Worm (Caenorhabditis elegans) whole organism, young adult: ENCODE measurements around the gene Y54G2A.16.
"Not testable (repeated sequence)": the region's sequence is repeated elsewhere in the genome, so short reads cannot be mapped to it uniquely, and the experiment has no call there.

Experiments
- D2030.7 ChIP-seq: fragments of 200-800 bp; sonication (Bioruptor generic); IDR thresholded peaks from 2 replicates; pipeline ENCODE4 v1.3.6; 2022; ENCODE audit warnings: missing genetic modification reagents, missing genetic modification characterization, missing compliant biosample characterization
- F52B5.7 ChIP-seq: sonication (generic microtip); optimal IDR thresholded peaks from 2 replicates; lab custom pipeline; 2016; ENCODE audit warnings: mild to moderate bottlenecking, missing genetic modification characterization, missing compliant biosample characterization
- Y53G8AR.9 ChIP-seq: fragments of 200-800 bp; sonication (Bioruptor generic); conservative IDR thresholded peaks from 2 replicates; pipeline ENCODE4 v1.3.6; 2022; ENCODE audit warnings: missing genetic modification reagents, missing genetic modification characterization, missing compliant biosample characterization
- ama-1 ChIP-seq, 3 experiments: fragments of 150-350 bp in 1 of 3; sonication (generic microtip) in 2 of 3; optimal IDR thresholded peaks; 2 replicates each; lab custom pipeline; 2014 to 2018; ENCODE audit warnings: missing biosample characterization in 2 of 3, missing genetic modification characterization in 2 of 3, missing genetic modification reagents in 2 of 3
- dpff-1 ChIP-seq: sonication (generic microtip); optimal IDR thresholded peaks from 2 replicates; lab custom pipeline; 2017; ENCODE audit warnings: mild to moderate bottlenecking, missing genetic modification characterization, missing compliant biosample characterization
- hlh-26 ChIP-seq: fragments of 200-800 bp; sonication (Bioruptor generic); conservative IDR thresholded peaks from 2 replicates; pipeline ENCODE4 v1.3.6; 2022; ENCODE audit warnings: missing genetic modification reagents, missing genetic modification characterization, missing compliant biosample characterization
- lsl-1 ChIP-seq: fragments of 200-800 bp; sonication (Bioruptor generic); optimal IDR thresholded peaks from 2 replicates; lab custom pipeline; 2018; ENCODE audit warnings: mild to moderate bottlenecking, missing genetic modification characterization, moderate library complexity, missing compliant biosample characterization
- nhr-80 ChIP-seq: sonication (generic microtip); optimal IDR thresholded peaks from 2 replicates; lab custom pipeline; 2016; ENCODE audit warnings: missing genetic modification characterization, missing compliant biosample characterization
- pha-4 ChIP-seq: fragments of 150-350 bp; sonication (generic microtip); optimal IDR thresholded peaks from 2 replicates; lab custom pipeline; 2014; ENCODE audit warnings: missing biosample characterization, missing genetic modification reagents, missing genetic modification characterization
- repo-1 ChIP-seq: sonication (generic microtip); optimal IDR thresholded peaks from 2 replicates; lab custom pipeline; 2017; ENCODE audit warnings: mild to moderate bottlenecking, missing genetic modification characterization, missing compliant biosample characterization
- snpc-4 ChIP-seq, 5 experiments: fragments of 150-350 bp in 1 of 5; sonication (generic microtip) in 4 of 5; optimal IDR thresholded peaks; 2 replicates each; lab custom pipeline; 2014 to 2018; ENCODE audit warnings: missing genetic modification characterization in 5 of 5, missing biosample characterization in 3 of 5, antibody characterized with exemption in 2 of 5, mild to moderate bottlenecking in 2 of 5, missing compliant biosample characterization in 2 of 5, missing genotype in 2 of 5, moderate library complexity in 2 of 5, missing genetic modification reagents in 1 of 5
- unc-130 ChIP-seq: sonication (generic microtip); optimal IDR thresholded peaks from 2 replicates; lab custom pipeline; 2016; ENCODE audit warnings: missing genetic modification reagents, missing genetic modification characterization, missing compliant biosample characterization
- unc-62 ChIP-seq: fragments of 150-350 bp; optimal IDR thresholded peaks from 2 replicates; lab custom pipeline; 2014; ENCODE audit warnings: missing biosample characterization, missing genetic modification reagents, missing genetic modification characterization

DNA sequence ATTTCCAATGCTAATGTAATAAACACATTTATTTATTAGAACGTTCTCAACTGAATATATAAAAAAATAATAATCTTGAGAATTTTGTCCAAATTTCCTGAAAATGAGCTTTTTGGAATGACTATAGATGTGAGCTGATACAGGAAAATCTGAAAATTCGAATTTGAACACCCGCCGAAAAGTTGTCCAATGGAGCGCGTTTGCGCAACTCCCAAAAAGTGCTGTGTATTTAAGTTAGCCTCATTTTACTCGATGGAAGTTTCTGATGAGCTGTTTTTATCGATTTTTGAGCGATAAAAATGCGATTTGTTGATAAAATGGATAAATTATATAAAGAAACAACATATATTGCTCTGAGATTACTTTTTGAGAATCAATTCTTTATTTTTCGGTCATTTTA lies 37.3 kb upstream of the Y54G2A.16 start:
- TF ChIP-seq lsl-1 (GFP tag; lab: Kevin White, UChicago); pha-4; unc-62 (GFP tag; lab: Kevin White, UChicago); ama-1 (optimal IDR thresholded peaks at IDR 0.05; lab: Kevin White, UChicago); ama-1 (GFP tag; optimal IDR thresholded peaks at IDR 0.05; lab: Kevin White, UChicago); unc-130 (GFP tag; lab: Kevin White, UChicago); F52B5.7 (tag; lab: Kevin White, UChicago); repo-1; D2030.7; hlh-26 (GFP tag; lab: Robert Waterston, UW); snpc-4 (GFP tag; optimal IDR thresholded peaks at IDR 0.05; lab: Kevin White, UChicago); snpc-4 (tag; optimal IDR thresholded peaks at IDR 0.05; lab: Kevin White, UChicago); nhr-80 (tag; lab: Kevin White, UChicago); Y53G8AR.9; dpff-1 (tag; lab: Kevin White, UChicago): not testable (repeated sequence)
